Worm (Caenorhabditis elegans) whole organism, L2 larva: Measurements from ENCODE around the gene taf-9.

Experiments
- Y55F3AM.14 ChIP-seq: fragments of 200-800 bp; sonication (Bioruptor generic); optimal IDR thresholded peaks from 2 replicates; lab custom pipeline; 2018; ENCODE audit warnings: mild to moderate bottlenecking, missing genetic modification characterization, missing compliant biosample characterization
- ZK546.5 ChIP-seq: sonication (generic microtip); optimal IDR thresholded peaks from 2 replicates; lab custom pipeline; 2017; ENCODE audit warnings: missing biosample characterization, missing genetic modification characterization
- ceh-82 ChIP-seq: fragments of 150-350 bp; optimal IDR thresholded peaks from 2 replicates; lab custom pipeline; 2014; ENCODE audit warnings: missing biosample characterization, missing genetic modification characterization
- fos-1 ChIP-seq: fragments of 150-350 bp; optimal IDR thresholded peaks from 2 replicates; lab custom pipeline; 2014; ENCODE audit warnings: missing biosample characterization, missing genetic modification characterization
- lin-13 ChIP-seq: fragments of 150-350 bp; optimal IDR thresholded peaks from 2 replicates; lab custom pipeline; 2014; ENCODE audit warnings: missing biosample characterization, missing genetic modification reagents, missing genetic modification characterization
- mab-5 ChIP-seq: fragments of 150-350 bp; optimal IDR thresholded peaks from 2 replicates; lab custom pipeline; 2014; ENCODE audit warnings: missing biosample characterization, missing genetic modification characterization
- nhr-11 ChIP-seq: fragments of 150-350 bp; optimal IDR thresholded peaks from 2 replicates; lab custom pipeline; 2014; ENCODE audit warnings: missing biosample characterization, missing genetic modification characterization
- nhr-6 ChIP-seq: fragments of 150-350 bp; optimal IDR thresholded peaks from 2 replicates; lab custom pipeline; 2014; ENCODE audit warnings: missing biosample characterization, missing genetic modification characterization
- nhr-77 ChIP-seq: fragments of 150-350 bp; optimal IDR thresholded peaks from 2 replicates; lab custom pipeline; 2014; ENCODE audit warnings: missing biosample characterization, missing genetic modification characterization
- sem-4 ChIP-seq: fragments of 150-350 bp; optimal IDR thresholded peaks from 2 replicates; lab custom pipeline; 2014; ENCODE audit warnings: missing biosample characterization, missing genetic modification reagents, missing genetic modification characterization
- skn-1 ChIP-seq: sonication (generic microtip); optimal IDR thresholded peaks from 2 replicates; lab custom pipeline; 2017; ENCODE audit warnings: missing biosample characterization, missing genetic modification characterization
- snpc-4 ChIP-seq: fragments of 150-350 bp; optimal IDR thresholded peaks from 2 replicates; lab custom pipeline; 2014; ENCODE audit warnings: missing biosample characterization, missing genetic modification characterization
- unc-62 ChIP-seq: fragments of 150-350 bp; optimal IDR thresholded peaks from 2 replicates; lab custom pipeline; 2014; ENCODE audit warnings: missing biosample characterization, missing genetic modification reagents, missing genetic modification characterization

ce11 chrIII:13633826-13634225 is 9.8 kb downstream of the taf-9 start:
- TF ChIP-seq unc-62 (no peak), lin-13 (no peak), fos-1 (no peak), ZK546.5 (tag; lab: Kevin White, UChicago) (no peak), nhr-6 (tag; lab: Kevin White, UChicago) (no peak), nhr-77 (no peak), ceh-82 (tag; lab: Kevin White, UChicago) (no peak), skn-1 (no peak), mab-5 (tag; lab: Kevin White, UChicago) (no peak), Y55F3AM.14 (GFP tag; lab: Kevin White, UChicago) (no peak), sem-4 (no peak), nhr-11 (tag; lab: Kevin White, UChicago) (no peak), snpc-4 (tag; lab: Kevin White, UChicago) (no peak)
